Worm (Caenorhabditis elegans): Measurements from ENCODE around the gene clec-52.

DNA sequence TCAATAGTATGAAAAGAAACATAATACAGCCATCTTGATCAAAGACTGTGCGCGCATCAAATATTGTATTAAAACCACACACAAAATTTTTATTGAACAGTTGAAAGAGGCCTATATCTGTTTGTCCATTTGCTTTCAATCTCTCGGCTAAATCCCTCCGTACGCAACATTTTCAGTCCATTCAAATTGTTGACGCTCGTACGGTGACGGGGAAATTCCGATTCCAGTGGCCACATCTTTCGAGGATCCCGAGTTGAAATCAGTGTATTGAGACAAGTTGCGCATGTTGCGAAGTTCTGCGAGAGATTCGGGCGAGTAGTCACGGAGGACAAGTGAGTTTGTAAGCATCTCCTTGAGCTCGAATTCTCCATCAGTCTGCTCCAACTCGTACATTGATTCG lies 4.0 kb downstream of the clec-52 start:
- TF ChIP-seq T22C8.4 (GFP tag; IDR thresholded peaks at IDR 0.05) = no peak
- no peak for TF ChIP-seq ref-1 (GFP tag; conservative IDR thresholded peaks at IDR 0.05)
